Worm (Caenorhabditis elegans) whole organism, L1 larva: ENCODE data around the gene Y48A6C.8.
A peak's percentile ranks its signal among the peaks of the same experiment; 100 is the strongest.

ENCODE experiments used
- C34B4.2 ChIP-seq: sonication (generic microtip); optimal IDR thresholded peaks from 2 replicates; lab custom pipeline; 2017; ENCODE audit warnings: mild to moderate bottlenecking, missing genetic modification characterization, missing compliant biosample characterization
- aha-1 ChIP-seq: fragments of 150-350 bp; optimal IDR thresholded peaks from 2 replicates; lab custom pipeline; 2014; ENCODE audit warnings: missing biosample characterization, missing genetic modification characterization
- alr-1 ChIP-seq: fragments of 200-800 bp; sonication (Bioruptor generic); optimal IDR thresholded peaks from 2 replicates; lab custom pipeline; 2018; ENCODE audit warnings: borderline replicate concordance, mild to moderate bottlenecking, missing genetic modification characterization, missing compliant biosample characterization
- aly-2 ChIP-seq: fragments of 150-350 bp; optimal IDR thresholded peaks from 2 replicates; lab custom pipeline; 2014; ENCODE audit warnings: missing biosample characterization, missing genetic modification characterization
- ama-1 ChIP-seq: fragments of 150-350 bp; optimal IDR thresholded peaks from 2 replicates; lab custom pipeline; 2014
- blmp-1 ChIP-seq: fragments of 150-350 bp; optimal IDR thresholded peaks from 2 replicates; lab custom pipeline; 2014; ENCODE audit warnings: missing biosample characterization, missing genetic modification characterization
- ceh-8 ChIP-seq: fragments of 200-800 bp; sonication (Bioruptor generic); optimal IDR thresholded peaks from 2 replicates; lab custom pipeline; 2018; ENCODE audit warnings: mild to moderate bottlenecking, missing genetic modification characterization, moderate library complexity, missing compliant biosample characterization
- dpl-1 ChIP-seq, 3 experiments: fragments of 150-350 bp in 2 of 3; sonication (generic microtip) in 1 of 3; optimal IDR thresholded peaks; 2 replicates each; lab custom pipeline; 2014 to 2017; ENCODE audit warnings: missing biosample characterization in 3 of 3, missing genetic modification characterization in 3 of 3, missing genetic modification reagents in 3 of 3
- efl-1 ChIP-seq, 4 experiments: fragments of 150-350 bp; optimal IDR thresholded peaks in 3 of 4; peaks in 1 of 4; 1 replicate in 1 of 4; 2 replicates in 3 of 4; lab custom pipeline; 2014; ENCODE audit warnings: missing biosample characterization in 2 of 4, missing genetic modification characterization in 2 of 4, missing genetic modification reagents in 2 of 4
- egl-13 ChIP-seq: sonication (generic microtip); optimal IDR thresholded peaks from 2 replicates; lab custom pipeline; 2016; ENCODE audit warnings: missing genotype, missing genetic modification reagents, missing genetic modification characterization, missing compliant biosample characterization
- elt-2 ChIP-seq: sonication (generic microtip); optimal IDR thresholded peaks from 2 replicates; lab custom pipeline; 2016; ENCODE audit warnings: missing genetic modification characterization, mild to moderate bottlenecking, inconsistent platforms, missing compliant biosample characterization, missing genetic modification reagents
- fos-1 ChIP-seq: fragments of 150-350 bp; optimal IDR thresholded peaks from 2 replicates; lab custom pipeline; 2014; ENCODE audit warnings: missing biosample characterization, missing genetic modification characterization
- grh-1 ChIP-seq: fragments of 200-800 bp; sonication (Bioruptor generic); IDR thresholded peaks from 2 replicates; pipeline ENCODE4 v1.3.6; 2022; ENCODE audit warnings: missing genetic modification reagents, missing genetic modification characterization, missing compliant biosample characterization
- hlh-17 ChIP-seq: fragments of 200-800 bp; sonication (Bioruptor generic); optimal IDR thresholded peaks from 2 replicates; lab custom pipeline; 2018; ENCODE audit warnings: missing genetic modification characterization, mild to moderate bottlenecking, missing compliant biosample characterization, moderate library complexity, borderline replicate concordance
- hlh-4 ChIP-seq: sonication (generic microtip); optimal IDR thresholded peaks from 2 replicates; lab custom pipeline; 2016; ENCODE audit warnings: mild to moderate bottlenecking, missing genetic modification characterization, missing compliant biosample characterization
- hpl-2 ChIP-seq: fragments of 150-350 bp; optimal IDR thresholded peaks from 2 replicates; lab custom pipeline; 2014; ENCODE audit warnings: missing biosample characterization, missing genetic modification reagents, missing genetic modification characterization
- irx-1 ChIP-seq: sonication (generic microtip); optimal IDR thresholded peaks from 2 replicates; lab custom pipeline; 2016; ENCODE audit warnings: missing genetic modification characterization, missing compliant biosample characterization
- lin-13 ChIP-seq: fragments of 150-350 bp; optimal IDR thresholded peaks from 2 replicates; lab custom pipeline; 2014; ENCODE audit warnings: missing biosample characterization, missing genetic modification reagents, missing genetic modification characterization
- lin-14 ChIP-seq: fragments of 200-800 bp; sonication (Bioruptor generic); optimal IDR thresholded peaks from 2 replicates; lab custom pipeline; 2018; ENCODE audit warnings: mild to moderate bottlenecking, missing genetic modification characterization, moderate library complexity, missing compliant biosample characterization
- lin-15B ChIP-seq: fragments of 150-350 bp; sonication (generic microtip); optimal IDR thresholded peaks from 3 replicates; lab custom pipeline; 2014; ENCODE audit warnings: missing biosample characterization, missing genetic modification characterization
- lin-35 ChIP-seq, 2 experiments: fragments of 150-350 bp; optimal IDR thresholded peaks; 2 replicates each; lab custom pipeline; 2014; ENCODE audit warnings: missing biosample characterization in 2 of 2, missing genetic modification characterization in 2 of 2, missing genetic modification reagents in 2 of 2
- lir-3 ChIP-seq: sonication (generic microtip); optimal IDR thresholded peaks from 2 replicates; lab custom pipeline; 2016; ENCODE audit warnings: mild to moderate bottlenecking, missing genetic modification characterization, moderate library complexity, missing compliant biosample characterization; ENCODE audit not compliant: poor library complexity
- mab-9 ChIP-seq: fragments of 200-800 bp; sonication (Bioruptor generic); IDR thresholded peaks from 2 replicates; pipeline ENCODE4 v1.3.6; 2022; ENCODE audit warnings: missing genetic modification reagents, missing genetic modification characterization, missing compliant biosample characterization
- mdl-1 ChIP-seq, 2 experiments: fragments of 150-350 bp; optimal IDR thresholded peaks; 2 replicates each; lab custom pipeline; 2014 to 2017; ENCODE audit warnings: missing biosample characterization in 2 of 2, missing genetic modification characterization in 2 of 2, inconsistent platforms in 1 of 2
- nhr-11 ChIP-seq: fragments of 150-350 bp; optimal IDR thresholded peaks from 2 replicates; lab custom pipeline; 2014; ENCODE audit warnings: missing biosample characterization, missing genetic modification characterization
- nhr-20 ChIP-seq: sonication (generic microtip); optimal IDR thresholded peaks from 2 replicates; lab custom pipeline; 2016; ENCODE audit warnings: mild to moderate bottlenecking, missing genetic modification characterization, missing compliant biosample characterization
- nhr-237 ChIP-seq: fragments of 150-350 bp; optimal IDR thresholded peaks from 2 replicates; lab custom pipeline; 2014; ENCODE audit warnings: missing biosample characterization, missing genetic modification characterization
- nhr-47 ChIP-seq: sonication (generic microtip); optimal IDR thresholded peaks from 2 replicates; lab custom pipeline; 2016; ENCODE audit warnings: mild to moderate bottlenecking, missing genetic modification characterization, moderate library complexity, missing compliant biosample characterization
- nhr-76 ChIP-seq: sonication (generic microtip); optimal IDR thresholded peaks from 2 replicates; lab custom pipeline; 2017; ENCODE audit warnings: missing biosample characterization, missing genetic modification characterization
- nhr-77 ChIP-seq: fragments of 150-350 bp; optimal IDR thresholded peaks from 2 replicates; lab custom pipeline; 2014; ENCODE audit warnings: missing biosample characterization, missing genetic modification characterization
- nhr-85 ChIP-seq: sonication (generic microtip); peaks from one replicate; lab custom pipeline; 2016; ENCODE audit warnings: missing genetic modification characterization, inconsistent platforms, missing compliant biosample characterization
- pag-3 ChIP-seq: sonication (generic microtip); optimal IDR thresholded peaks from 2 replicates; lab custom pipeline; 2017; ENCODE audit warnings: missing genetic modification characterization, mild to moderate bottlenecking, missing compliant biosample characterization, antibody characterized with exemption, borderline replicate concordance; ENCODE audit not compliant: insufficient read depth
- snu-23 ChIP-seq: sonication (generic microtip); optimal IDR thresholded peaks from 2 replicates; lab custom pipeline; 2016; ENCODE audit warnings: missing genetic modification characterization, missing compliant biosample characterization
- sox-4 ChIP-seq: sonication (generic microtip); optimal IDR thresholded peaks from 2 replicates; lab custom pipeline; 2016; ENCODE audit warnings: missing genetic modification characterization, missing compliant biosample characterization
- sptf-1 ChIP-seq: fragments of 150-350 bp; optimal IDR thresholded peaks from 2 replicates; lab custom pipeline; 2014; ENCODE audit warnings: missing biosample characterization, missing genetic modification characterization
- sup-37 ChIP-seq: fragments of 200-800 bp; sonication (Bioruptor generic); optimal IDR thresholded peaks from 2 replicates; lab custom pipeline; 2018; ENCODE audit warnings: mild to moderate bottlenecking, missing genetic modification characterization, missing compliant biosample characterization
- tlp-1 ChIP-seq: fragments of 150-350 bp; optimal IDR thresholded peaks from 2 replicates; lab custom pipeline; 2014; ENCODE audit warnings: missing biosample characterization, missing genetic modification characterization
- unc-130 ChIP-seq: fragments of 150-350 bp; optimal IDR thresholded peaks from 2 replicates; lab custom pipeline; 2017; ENCODE audit warnings: missing biosample characterization, missing genetic modification characterization, inconsistent platforms
- unc-30 ChIP-seq: sonication (generic microtip); optimal IDR thresholded peaks from 2 replicates; lab custom pipeline; 2017; ENCODE audit warnings: missing biosample characterization, missing genetic modification characterization
- unc-62 ChIP-seq: fragments of 150-350 bp; optimal IDR thresholded peaks from 2 replicates; lab custom pipeline; 2014; ENCODE audit warnings: missing biosample characterization, missing genetic modification reagents, missing genetic modification characterization
- xbp-1 ChIP-seq: sonication (generic microtip); optimal IDR thresholded peaks from 2 replicates; lab custom pipeline; 2016; ENCODE audit warnings: missing genetic modification characterization, missing compliant biosample characterization
- ztf-4 ChIP-seq: fragments of 150-350 bp; optimal IDR thresholded peaks from 2 replicates; lab custom pipeline; 2014; ENCODE audit warnings: missing biosample characterization, missing genetic modification characterization

The Y48A6C.8 gene

DNA sequence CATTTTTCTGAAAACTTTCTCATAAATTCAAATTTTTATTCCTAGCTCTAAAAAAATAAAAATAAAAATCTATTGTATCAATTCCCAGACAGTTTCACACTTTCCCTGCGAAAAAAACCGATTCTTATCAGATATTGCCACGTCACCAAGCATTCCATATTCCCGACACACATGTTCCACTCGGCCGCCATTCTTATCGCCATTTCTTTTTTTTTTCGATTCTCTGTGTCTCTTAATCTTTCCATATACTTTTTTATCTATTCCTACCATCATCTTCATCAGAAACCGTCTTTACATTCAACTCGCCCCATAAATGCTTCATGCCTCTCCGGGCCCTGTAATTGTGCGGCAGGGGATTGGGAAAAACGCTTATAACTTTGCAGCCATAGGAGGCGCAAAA lies 40.0 kb downstream of the Y48A6C.8 start:
- TF ChIP-seq fos-1 (tag; lab: Kevin White, UChicago) = no peak
- TF ChIP-seq sup-37 = no peak
- TF ChIP-seq blmp-1 (tag; lab: Kevin White, UChicago) = peak; percentile 77
- no peak for TF ChIP-seq nhr-20 (tag; lab: Kevin White, UChicago)
- no peak for TF ChIP-seq hlh-4
- no peak for TF ChIP-seq ztf-4 (tag; lab: Kevin White, UChicago)
- no peak for TF ChIP-seq lin-15B (tag; lab: Kevin White, UChicago)
- TF ChIP-seq nhr-11 (tag; lab: Kevin White, UChicago) = no peak
- no peak for TF ChIP-seq alr-1 (tag; lab: Kevin White, UChicago)
- TF ChIP-seq mdl-1 (tag; optimal IDR thresholded peaks at IDR 0.05; lab: Kevin White, UChicago) = peak in 1 of 2 experiments; percentile 9
- no peak for TF ChIP-seq nhr-237 (tag; lab: Kevin White, UChicago)
- TF ChIP-seq sox-4 (tag; lab: Kevin White, UChicago) = no peak
- TF ChIP-seq lin-13 (GFP tag; lab: Kevin White, UChicago) = no peak
- no peak for TF ChIP-seq nhr-76 (tag; lab: Kevin White, UChicago)
- TF ChIP-seq elt-2 (tag; lab: Kevin White, UChicago) = peak; percentile 60
- no peak for TF ChIP-seq C34B4.2
- TF ChIP-seq egl-13 (tag; lab: Kevin White, UChicago) = no peak
- no peak for TF ChIP-seq unc-62 (GFP tag; lab: Kevin White, UChicago)
- TF ChIP-seq nhr-47 (tag; lab: Kevin White, UChicago) = no peak
- TF ChIP-seq pag-3 (tag; lab: Kevin White, UChicago) = no peak
- TF ChIP-seq mab-9 = no peak
- no peak for TF ChIP-seq ceh-8 (GFP tag; lab: Kevin White, UChicago)
- TF ChIP-seq hpl-2 (GFP tag; lab: Kevin White, UChicago) = no peak
- TF ChIP-seq sptf-1 (tag; lab: Kevin White, UChicago) = no peak
- peak; percentile 55 for TF ChIP-seq lin-14 (GFP tag; lab: Kevin White, UChicago)
- no peak for TF ChIP-seq aha-1 (tag; lab: Kevin White, UChicago)
- no peak for TF ChIP-seq nhr-77 (tag; lab: Kevin White, UChicago)
- TF ChIP-seq lir-3 (tag; lab: Kevin White, UChicago) = no peak
- TF ChIP-seq nhr-85 = peak; percentile 77
- no peak for TF ChIP-seq unc-30 (tag; lab: Kevin White, UChicago)
- TF ChIP-seq ama-1 (lab: Kevin White, UChicago) = no peak
- TF ChIP-seq aly-2 (tag; lab: Kevin White, UChicago) = no peak
- TF ChIP-seq efl-1 (optimal IDR thresholded peaks at IDR 0.05; lab: Kevin White, UChicago) = no peak
- peak in 1 of 2 experiments; percentile 68 for TF ChIP-seq efl-1 (GFP tag; optimal IDR thresholded peaks at IDR 0.05 in 1 of 2; lab: Kevin White, UChicago)
- TF ChIP-seq xbp-1 (tag; lab: Kevin White, UChicago) = no peak

DNA sequence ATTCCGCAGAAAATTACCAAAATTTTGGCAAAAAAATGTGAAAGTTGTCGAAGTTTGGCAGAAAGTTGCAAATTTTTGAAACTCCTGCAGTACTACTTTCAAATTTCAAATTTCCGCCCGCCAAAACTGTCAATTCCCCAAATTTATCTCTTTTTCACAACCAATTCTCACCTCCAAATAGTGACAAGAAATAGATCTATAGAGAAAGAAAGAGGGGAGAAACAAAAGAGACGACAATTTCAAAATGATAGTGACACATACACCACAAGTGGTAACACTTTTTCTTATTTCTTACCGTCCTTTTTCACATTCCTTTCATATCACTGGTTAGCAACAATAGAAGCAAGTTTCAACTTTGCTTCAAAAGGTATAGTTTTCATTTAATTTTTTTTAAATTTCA lies 43.4 kb downstream of the Y48A6C.8 start:
- TF ChIP-seq snu-23 (GFP tag; lab: Kevin White, UChicago) (no peak), lin-35 (GFP tag; optimal IDR thresholded peaks at IDR 0.05; lab: Kevin White, UChicago) (peak in 1 of 2 experiments; percentile 42), lin-14 (GFP tag; lab: Kevin White, UChicago) (no peak), unc-130 (no peak), blmp-1 (tag; lab: Kevin White, UChicago) (peak; percentile 28), efl-1 (optimal IDR thresholded peaks at IDR 0.05; lab: Kevin White, UChicago) (no peak), efl-1 (GFP tag; optimal IDR thresholded peaks at IDR 0.05 in 1 of 2; lab: Kevin White, UChicago) (peak; percentile 29 to 66), hlh-17 (GFP tag; lab: Kevin White, UChicago) (no peak), tlp-1 (tag; lab: Kevin White, UChicago) (no peak), grh-1 (GFP tag; lab: Robert Waterston, UW) (no peak), dpl-1 (GFP tag; optimal IDR thresholded peaks at IDR 0.05; lab: Kevin White, UChicago) (peak in 1 of 3 experiments; percentile 26), irx-1 (tag; lab: Kevin White, UChicago) (no peak), hlh-4 (no peak)
